Worm (Caenorhabditis elegans) whole organism, L1 larva: ENCODE measurements around the gene sod-1.

Source experiments
- aly-2 ChIP-seq: fragments of 150-350 bp; optimal IDR thresholded peaks from 2 replicates; lab custom pipeline; 2014; ENCODE audit warnings: missing biosample characterization, missing genetic modification characterization
- ama-1 ChIP-seq: fragments of 150-350 bp; optimal IDR thresholded peaks from 2 replicates; lab custom pipeline; 2014
- ceh-88 ChIP-seq: fragments of 200-800 bp; sonication (Bioruptor generic); IDR thresholded peaks from 2 replicates; pipeline ENCODE4 v1.3.6; 2022; ENCODE audit warnings: missing genetic modification characterization, missing compliant biosample characterization
- egl-13 ChIP-seq: sonication (generic microtip); optimal IDR thresholded peaks from 2 replicates; lab custom pipeline; 2016; ENCODE audit warnings: missing genotype, missing genetic modification reagents, missing genetic modification characterization, missing compliant biosample characterization
- fkh-10 ChIP-seq: sonication (generic microtip); optimal IDR thresholded peaks from 2 replicates; lab custom pipeline; 2017; ENCODE audit warnings: missing biosample characterization, missing genetic modification reagents, missing genetic modification characterization
- hpl-2 ChIP-seq: fragments of 150-350 bp; optimal IDR thresholded peaks from 2 replicates; lab custom pipeline; 2014; ENCODE audit warnings: missing biosample characterization, missing genetic modification reagents, missing genetic modification characterization
- mdl-1 ChIP-seq, 2 experiments: fragments of 150-350 bp; optimal IDR thresholded peaks; 2 replicates each; lab custom pipeline; 2014 to 2017; ENCODE audit warnings: missing biosample characterization in 2 of 2, missing genetic modification characterization in 2 of 2, inconsistent platforms in 1 of 2
- nhr-11 ChIP-seq: fragments of 150-350 bp; optimal IDR thresholded peaks from 2 replicates; lab custom pipeline; 2014; ENCODE audit warnings: missing biosample characterization, missing genetic modification characterization
- nhr-12 ChIP-seq: sonication (generic microtip); optimal IDR thresholded peaks from 2 replicates; lab custom pipeline; 2017; ENCODE audit warnings: missing biosample characterization, missing genetic modification characterization
- skn-1 ChIP-seq: fragments of 150-350 bp; optimal IDR thresholded peaks from 2 replicates; lab custom pipeline; 2014; ENCODE audit warnings: missing biosample characterization, missing genetic modification characterization
- xbp-1 ChIP-seq: sonication (generic microtip); optimal IDR thresholded peaks from 2 replicates; lab custom pipeline; 2016; ENCODE audit warnings: missing genetic modification characterization, missing compliant biosample characterization

DNA sequence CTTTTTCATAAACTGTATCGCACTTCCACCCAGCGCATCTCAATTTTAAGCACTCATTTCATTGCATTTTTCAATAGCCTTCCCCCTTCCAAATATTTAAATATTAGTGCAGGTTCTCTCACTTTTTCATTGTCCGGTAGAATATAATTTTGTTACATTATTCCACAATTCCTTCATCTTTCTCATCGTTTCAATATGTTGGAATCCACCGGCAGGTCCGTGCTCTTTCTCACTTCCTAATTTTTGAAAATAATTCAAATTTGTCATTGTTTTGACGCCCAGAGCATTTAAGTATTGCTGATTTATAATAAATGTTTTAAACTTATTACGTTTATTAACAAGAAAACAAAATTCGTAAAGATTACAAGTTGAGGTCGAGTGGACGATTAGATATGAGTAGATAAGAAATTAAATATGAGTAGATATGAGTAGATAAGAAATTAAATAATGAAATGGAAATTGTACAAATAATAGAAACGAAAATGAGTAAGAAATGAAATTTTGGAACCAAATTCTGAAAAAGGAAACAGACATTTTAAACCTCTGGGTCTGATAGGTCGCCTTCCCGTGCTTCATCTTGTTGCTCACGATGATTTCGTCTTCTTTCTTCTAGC is 18.5 kb downstream of the sod-1 start:
- no peak for TF ChIP-seq egl-13
- no peak for TF ChIP-seq hpl-2
- peak; percentile 7 for TF ChIP-seq aly-2 (tag; lab: Kevin White, UChicago)
- no peak for TF ChIP-seq skn-1 (tag; lab: Kevin White, UChicago)
- TF ChIP-seq nhr-12 (tag; lab: Kevin White, UChicago) = no peak
- no peak for TF ChIP-seq mdl-1 (tag; optimal IDR thresholded peaks at IDR 0.05; lab: Kevin White, UChicago)
- no peak for TF ChIP-seq fkh-10 (GFP tag; lab: Kevin White, UChicago)
- TF ChIP-seq ceh-88 = no peak
- TF ChIP-seq nhr-11 = no peak
- no peak for TF ChIP-seq xbp-1
- no peak for TF ChIP-seq ama-1 (lab: Kevin White, UChicago)
